Worm (Caenorhabditis elegans) whole organism, L1 larva: ENCODE results near the gene nlp-36.

Source experiments
- ceh-90 ChIP-seq: sonication (generic microtip); optimal IDR thresholded peaks from 2 replicates; lab custom pipeline; 2016; ENCODE audit warnings: missing genetic modification characterization, missing compliant biosample characterization
- egl-27 ChIP-seq, 2 experiments: fragments of 150-350 bp in 1 of 2; sonication (generic microtip); optimal IDR thresholded peaks; 3 replicates each; lab custom pipeline; 2017 to 2018; ENCODE audit warnings: missing biosample characterization in 2 of 2, missing genetic modification characterization in 2 of 2, missing genetic modification reagents in 2 of 2
- fos-1 ChIP-seq: fragments of 150-350 bp; optimal IDR thresholded peaks from 2 replicates; lab custom pipeline; 2014; ENCODE audit warnings: missing biosample characterization, missing genetic modification characterization
- lin-15B ChIP-seq: fragments of 150-350 bp; sonication (generic microtip); optimal IDR thresholded peaks from 3 replicates; lab custom pipeline; 2014; ENCODE audit warnings: missing biosample characterization, missing genetic modification characterization
- mef-2 ChIP-seq: fragments of 150-350 bp; optimal IDR thresholded peaks from 2 replicates; lab custom pipeline; 2014; ENCODE audit warnings: missing biosample characterization, missing genetic modification characterization
- mep-1 ChIP-seq: fragments of 150-350 bp; optimal IDR thresholded peaks from 2 replicates; lab custom pipeline; 2014; ENCODE audit warnings: missing biosample characterization, missing genetic modification characterization
- nhr-20 ChIP-seq: sonication (generic microtip); optimal IDR thresholded peaks from 2 replicates; lab custom pipeline; 2016; ENCODE audit warnings: mild to moderate bottlenecking, missing genetic modification characterization, missing compliant biosample characterization
- nhr-28 ChIP-seq: fragments of 150-350 bp; optimal IDR thresholded peaks from 2 replicates; lab custom pipeline; 2014; ENCODE audit warnings: missing biosample characterization, missing genetic modification characterization
- nhr-76 ChIP-seq: sonication (generic microtip); optimal IDR thresholded peaks from 2 replicates; lab custom pipeline; 2017; ENCODE audit warnings: missing biosample characterization, missing genetic modification characterization
- sox-4 ChIP-seq: sonication (generic microtip); optimal IDR thresholded peaks from 2 replicates; lab custom pipeline; 2016; ENCODE audit warnings: missing genetic modification characterization, missing compliant biosample characterization
- sptf-1 ChIP-seq: fragments of 150-350 bp; optimal IDR thresholded peaks from 2 replicates; lab custom pipeline; 2014; ENCODE audit warnings: missing biosample characterization, missing genetic modification characterization
- tbx-2 ChIP-seq: sonication (generic microtip); optimal IDR thresholded peaks from 2 replicates; lab custom pipeline; 2016; ENCODE audit warnings: missing genetic modification characterization, missing compliant biosample characterization
- unc-62 ChIP-seq: fragments of 150-350 bp; optimal IDR thresholded peaks from 2 replicates; lab custom pipeline; 2014; ENCODE audit warnings: missing biosample characterization, missing genetic modification reagents, missing genetic modification characterization

ce11 chrIII:9526851-9527250 lies 38.3 kb downstream of the nlp-36 start, which contains the start of gene ZK1098.6:
- TF ChIP-seq lin-15B (tag; lab: Kevin White, UChicago) (no peak), tbx-2 (no peak), fos-1 (tag; lab: Kevin White, UChicago) (no peak), egl-27 (tag; optimal IDR thresholded peaks at IDR 0.05; lab: Kevin White, UChicago) (no peak), nhr-76 (tag; lab: Kevin White, UChicago) (no peak), mep-1 (tag; lab: Kevin White, UChicago) (no peak), nhr-20 (tag; lab: Kevin White, UChicago) (no peak), unc-62 (GFP tag; lab: Kevin White, UChicago) (no peak), mef-2 (tag; lab: Kevin White, UChicago) (no peak), ceh-90 (tag; lab: Kevin White, UChicago) (no peak), nhr-28 (tag; lab: Kevin White, UChicago) (no peak), sptf-1 (tag; lab: Kevin White, UChicago) (no peak), sox-4 (no peak)
